Worm (Caenorhabditis elegans) whole organism, L4/young adult: ENCODE results near the gene C27B7.7.

Experiments used
- dao-5 ChIP-seq: sonication (generic microtip); optimal IDR thresholded peaks from 2 replicates; lab custom pipeline; 2016; ENCODE audit warnings: missing genotype, missing genetic modification characterization, moderate library complexity, missing compliant biosample characterization
- him-1 ChIP-seq: sonication (generic microtip); optimal IDR thresholded peaks from 2 replicates; lab custom pipeline; 2016; ENCODE audit warnings: missing genotype, missing genetic modification reagents, missing genetic modification characterization, missing compliant biosample characterization

- TF ChIP-seq dao-5, result no peak
- no peak for TF ChIP-seq him-1 (tag; lab: Kevin White, UChicago)
Observed at ce11 chrIV:8943430-8943829, 36.6 kb downstream of the C27B7.7 start.
